Fruit fly (Drosophila melanogaster) whole organism, embryonic: ENCODE measurements around the gene Cand1.

Experiments used
- Antp ChIP-seq: fragments of 200-800 bp; sonication (Bioruptor generic); optimal IDR thresholded peaks from 3 replicates; lab custom pipeline; 2016; ENCODE audit warnings: missing biosample characterization, missing genetic modification characterization
- Atf3 ChIP-seq: fragments of 200-800 bp; sonication (Bioruptor generic); optimal IDR thresholded peaks from 3 replicates; lab custom pipeline; 2016; ENCODE audit warnings: missing biosample characterization, missing genetic modification characterization
- CG10267 ChIP-seq: fragments of 200-800 bp; sonication (Bioruptor generic); optimal IDR thresholded peaks from 2 replicates; lab custom pipeline; 2018; ENCODE audit warnings: missing biosample characterization, mild to moderate bottlenecking, missing genetic modification characterization, moderate library complexity
- CG11695 ChIP-seq: fragments of 200-800 bp; sonication (Bioruptor generic); IDR thresholded peaks from 3 replicates; pipeline ENCODE4 v1.3.6; 2022; ENCODE audit warnings: missing biosample characterization, missing genetic modification characterization
- CG13287 ChIP-seq: fragments of 200-800 bp; sonication (Bioruptor generic); IDR thresholded peaks from 2 replicates; pipeline ENCODE4 v1.3.6; 2022; ENCODE audit warnings: missing biosample characterization, missing genetic modification characterization; ENCODE audit not compliant: partially characterized antibody
- CG13296 ChIP-seq: fragments of 200-800 bp; sonication (Bioruptor generic); optimal IDR thresholded peaks from 3 replicates; lab custom pipeline; 2018; ENCODE audit warnings: missing biosample characterization, mild to moderate bottlenecking, missing genetic modification characterization
- CG16815 ChIP-seq: fragments of 200-800 bp; sonication (Bioruptor generic); optimal IDR thresholded peaks from 3 replicates; lab custom pipeline; 2017; ENCODE audit warnings: missing biosample characterization, mild to moderate bottlenecking, missing genetic modification characterization
- CG1792 ChIP-seq: fragments of 200-800 bp; sonication (Bioruptor generic); optimal IDR thresholded peaks from 2 replicates; lab custom pipeline; 2016; ENCODE audit warnings: missing biosample characterization, missing genetic modification characterization
- CG18262 ChIP-seq: fragments of 200-800 bp; optimal IDR thresholded peaks from 3 replicates; lab custom pipeline; 2019; ENCODE audit warnings: missing biosample characterization, mild to moderate bottlenecking, missing genetic modification characterization, moderate library complexity
- CG2120 ChIP-seq: fragments of 200-800 bp; sonication (Bioruptor generic); optimal IDR thresholded peaks from 3 replicates; lab custom pipeline; 2016; ENCODE audit warnings: missing biosample characterization, missing genetic modification characterization
- CG3065 ChIP-seq: fragments of 200-800 bp; sonication (Bioruptor generic); optimal IDR thresholded peaks from 2 replicates; lab custom pipeline; 2016; ENCODE audit warnings: missing biosample characterization, missing genetic modification characterization
- CG31365 ChIP-seq: fragments of 200-800 bp; sonication (Bioruptor generic); optimal IDR thresholded peaks from 2 replicates; lab custom pipeline; 2018; ENCODE audit warnings: missing biosample characterization, mild to moderate bottlenecking, missing genetic modification characterization
- CG31441 ChIP-seq: fragments of 200-800 bp; sonication (Bioruptor generic); IDR thresholded peaks from 2 replicates; pipeline ENCODE4 v1.3.6; 2022; ENCODE audit warnings: missing biosample characterization, missing genetic modification characterization
- CG3281 ChIP-seq: fragments of 200-800 bp; sonication (Bioruptor generic); optimal IDR thresholded peaks from 3 replicates; lab custom pipeline; 2017; ENCODE audit warnings: missing biosample characterization, mild to moderate bottlenecking, missing genetic modification characterization
- CG34376 ChIP-seq: fragments of 200-800 bp; sonication (Bioruptor generic); optimal IDR thresholded peaks from 2 replicates; lab custom pipeline; 2018; ENCODE audit warnings: missing biosample characterization, mild to moderate bottlenecking, missing genetic modification characterization
- CG3726 ChIP-seq: fragments of 200-800 bp; sonication (Bioruptor generic); IDR thresholded peaks from 3 replicates; pipeline ENCODE4, ENCODE4 v1.3.6; 2022; ENCODE audit warnings: missing biosample characterization, missing genetic modification characterization
- CG3838 ChIP-seq: fragments of 200-800 bp; sonication (Bioruptor generic); optimal IDR thresholded peaks from 3 replicates; lab custom pipeline; 2016; ENCODE audit warnings: missing biosample characterization, missing genetic modification characterization
- CG6854 ChIP-seq: fragments of 200-800 bp; sonication (Bioruptor generic); optimal IDR thresholded peaks from 3 replicates; lab custom pipeline; 2017; ENCODE audit warnings: missing biosample characterization, mild to moderate bottlenecking, missing genetic modification characterization
- CG9876 ChIP-seq: fragments of 200-800 bp; sonication (Bioruptor generic); optimal IDR thresholded peaks from 2 replicates; lab custom pipeline; 2016; ENCODE audit warnings: missing biosample characterization, missing genetic modification characterization
- CoRest ChIP-seq: fragments of 200-800 bp; sonication (Bioruptor generic); optimal IDR thresholded peaks from 3 replicates; lab custom pipeline; 2018; ENCODE audit warnings: missing biosample characterization, mild to moderate bottlenecking, missing genetic modification characterization, moderate library complexity
- E2f2 ChIP-seq: fragments of 200-800 bp; sonication (Bioruptor generic); IDR thresholded peaks from 2 replicates; pipeline ENCODE4 v1.3.6; 2022; ENCODE audit warnings: missing biosample characterization, missing genetic modification characterization
- Ets97D ChIP-seq: fragments of 200-800 bp; sonication (Bioruptor generic); optimal IDR thresholded peaks from 3 replicates; lab custom pipeline; 2016; ENCODE audit warnings: missing biosample characterization, missing genetic modification characterization
- Fer1 ChIP-seq: fragments of 200-800 bp; sonication (Bioruptor generic); optimal IDR thresholded peaks from 2 replicates; lab custom pipeline; 2017; ENCODE audit warnings: missing biosample characterization, mild to moderate bottlenecking, missing genetic modification characterization
- GATAe ChIP-seq: fragments of 200-800 bp; sonication (Bioruptor generic); conservative IDR thresholded peaks from 2 replicates; pipeline ENCODE4 v1.3.6; 2022; ENCODE audit warnings: missing biosample characterization, missing genetic modification characterization
- H15 ChIP-seq: fragments of 200-800 bp; sonication (Bioruptor generic); IDR thresholded peaks from 3 replicates; pipeline ENCODE4 v1.3.6; 2022; ENCODE audit warnings: missing biosample characterization, missing genetic modification characterization
- Hr3 ChIP-seq: fragments of 200-800 bp; sonication (Bioruptor generic); optimal IDR thresholded peaks from 3 replicates; lab custom pipeline; 2016; ENCODE audit warnings: missing biosample characterization, missing genetic modification characterization
- Lim3 ChIP-seq: fragments of 200-800 bp; sonication (Bioruptor generic); IDR thresholded peaks from 2 replicates; pipeline ENCODE4 v1.3.6; 2022; ENCODE audit warnings: missing biosample characterization, missing genetic modification characterization
- Max ChIP-seq: fragments of 200-800 bp; sonication (Bioruptor generic); optimal IDR thresholded peaks from 2 replicates; lab custom pipeline; 2016; ENCODE audit warnings: missing biosample characterization, mild to moderate bottlenecking, missing genetic modification characterization
- Mrtf ChIP-seq: fragments of 200-800 bp; sonication (Bioruptor generic); IDR thresholded peaks from 3 replicates; pipeline ENCODE4 v1.3.6; 2022; ENCODE audit warnings: missing biosample characterization, missing genetic modification characterization
- NC2β ChIP-seq: fragments of 200-800 bp; sonication (Bioruptor generic); optimal IDR thresholded peaks from 2 replicates; lab custom pipeline; 2016; ENCODE audit warnings: missing biosample characterization, missing genetic modification characterization
- Rfx ChIP-seq: fragments of 200-800 bp; sonication (Bioruptor generic); IDR thresholded peaks from 2 replicates; pipeline ENCODE4 v1.3.6; 2022; ENCODE audit warnings: missing biosample characterization, missing genetic modification characterization
- Sin3A ChIP-seq: fragments of >200 bp; optimal IDR thresholded peaks from 2 replicates; lab custom pipeline; 2018
- Tbp ChIP-seq: fragments of >200 bp; optimal IDR thresholded peaks from 2 replicates; lab custom pipeline; 2018; ENCODE audit warnings: missing biosample characterization, missing genetic modification characterization
- Xrp1 ChIP-seq: fragments of 200-800 bp; sonication (Bioruptor generic); IDR thresholded peaks from 2 replicates; pipeline ENCODE4 v1.3.6; 2022; ENCODE audit warnings: missing biosample characterization, missing genetic modification characterization
- ac ChIP-seq: fragments of 200-800 bp; sonication (Bioruptor generic); optimal IDR thresholded peaks from 3 replicates; lab custom pipeline; 2017; ENCODE audit warnings: missing biosample characterization, mild to moderate bottlenecking, missing genetic modification characterization
- al ChIP-seq: fragments of 200-800 bp; sonication (Bioruptor generic); IDR thresholded peaks from 2 replicates; pipeline ENCODE4 v1.3.6; 2022; ENCODE audit warnings: missing biosample characterization, missing genetic modification characterization
- amos ChIP-seq: fragments of 200-800 bp; sonication (Bioruptor generic); IDR thresholded peaks from 2 replicates; pipeline ENCODE4 v1.3.6; 2022; ENCODE audit warnings: missing biosample characterization, missing genetic modification characterization; ENCODE audit not compliant: partially characterized antibody
- bbx ChIP-seq: fragments of 200-800 bp; sonication (Bioruptor generic); IDR thresholded peaks from 2 replicates; pipeline ENCODE4 v1.3.6; 2022; ENCODE audit warnings: missing biosample characterization, missing genetic modification characterization; ENCODE audit not compliant: partially characterized antibody
- chinmo ChIP-seq: fragments of 200-800 bp; sonication (Bioruptor generic); IDR thresholded peaks from 4 replicates; pipeline ENCODE4 v1.3.6; 2022; ENCODE audit warnings: missing biosample characterization, missing genetic modification characterization; ENCODE audit not compliant: partially characterized antibody
- crc ChIP-seq: fragments of 200-800 bp; sonication (Bioruptor generic); optimal IDR thresholded peaks from 2 replicates; lab custom pipeline; 2016; ENCODE audit warnings: missing biosample characterization, missing genetic modification characterization
- crp ChIP-seq, 2 experiments: fragments of 200-800 bp; sonication (Bioruptor generic); optimal IDR thresholded peaks; 2 replicates in 1 of 2; 3 replicates in 1 of 2; lab custom pipeline; 2017; ENCODE audit warnings: missing biosample characterization in 2 of 2, missing genetic modification characterization in 2 of 2, mild to moderate bottlenecking in 1 of 2, moderate library complexity in 1 of 2
- emc ChIP-seq: fragments of 200-800 bp; sonication (Bioruptor generic); optimal IDR thresholded peaks from 2 replicates; lab custom pipeline; 2016; ENCODE audit warnings: missing biosample characterization, missing genetic modification characterization
- gt ChIP-seq: fragments of 200-800 bp; sonication (Bioruptor generic); IDR thresholded peaks from 2 replicates; pipeline ENCODE4 v1.3.6; 2022; ENCODE audit warnings: missing biosample characterization, missing genetic modification characterization
- pum ChIP-seq: fragments of 200-800 bp; sonication (Bioruptor generic); optimal IDR thresholded peaks from 2 replicates; lab custom pipeline; 2016; ENCODE audit warnings: missing biosample characterization, missing genetic modification characterization
- shn ChIP-seq: fragments of 200-800 bp; sonication (Bioruptor generic); optimal IDR thresholded peaks from 3 replicates; lab custom pipeline; 2016; ENCODE audit warnings: missing biosample characterization, missing genetic modification characterization
- so ChIP-seq: fragments of 200-800 bp; sonication (Bioruptor generic); IDR thresholded peaks from 3 replicates; pipeline ENCODE4 v1.3.6; 2022; ENCODE audit warnings: missing biosample characterization, missing genetic modification characterization
- tgo ChIP-seq: fragments of 200-800 bp; sonication (Bioruptor generic); IDR thresholded peaks from 3 replicates; pipeline ENCODE4 v1.3.6; 2022; ENCODE audit warnings: missing biosample characterization, missing genetic modification characterization
- tll ChIP-seq, 2 experiments: fragments of 200-800 bp in 1 of 2; fragments of >200 bp in 1 of 2; sonication (Bioruptor generic) in 1 of 2; optimal IDR thresholded peaks; 2 replicates each; lab custom pipeline; 2017 to 2019; ENCODE audit warnings: missing biosample characterization in 2 of 2, missing genetic modification characterization in 2 of 2, mild to moderate bottlenecking in 1 of 2, moderate library complexity in 1 of 2
- trem ChIP-seq: fragments of 200-800 bp; optimal IDR thresholded peaks from 3 replicates; lab custom pipeline; 2019; ENCODE audit warnings: missing biosample characterization, mild to moderate bottlenecking, missing genetic modification characterization, moderate library complexity
- twi ChIP-seq: fragments of 200-800 bp; optimal IDR thresholded peaks from 2 replicates; lab custom pipeline; 2019; ENCODE audit warnings: missing biosample characterization, mild to moderate bottlenecking, missing genetic modification characterization, moderate library complexity
- vvl ChIP-seq: fragments of 200-800 bp; sonication (Bioruptor generic); IDR thresholded peaks from 2 replicates; pipeline ENCODE4 v1.3.6; 2022; ENCODE audit warnings: missing biosample characterization, missing genetic modification characterization
- wek ChIP-seq: fragments of 200-800 bp; sonication (Bioruptor generic); optimal IDR thresholded peaks from 3 replicates; lab custom pipeline; 2018; ENCODE audit warnings: missing biosample characterization, mild to moderate bottlenecking, missing genetic modification characterization, moderate library complexity
- yki ChIP-seq: fragments of >200 bp; optimal IDR thresholded peaks from 3 replicates; lab custom pipeline; 2018

Cand1 gene

dm6 chr2L:10342471-10342870, 20.0 kb downstream of the Cand1 start, which contains the start of gene Sps2 (continued):
- TF ChIP-seq bbx (GFP tag; lab: Robert Waterston, UW) (peak; percentile 78), shn (GFP tag; lab: Kevin White, UChicago) (no peak), Atf3 (no peak), emc (GFP tag; lab: Kevin White, UChicago) (no peak), gt (GFP tag; lab: Robert Waterston, UW) (no peak), CG11695 (GFP tag; lab: Robert Waterston, UW) (no peak), CG3065 (GFP tag; lab: Kevin White, UChicago) (no peak), GATAe (GFP tag; lab: Robert Waterston, UW) (peak; percentile 27; the same call in 1 of the 2 replicates), tll (GFP tag; optimal IDR thresholded peaks at IDR 0.05; lab: Kevin White, UChicago) (peak in 1 of 2 experiments; percentile 44), NC2β (GFP tag; lab: Kevin White, UChicago) (no peak), so (GFP tag; lab: Robert Waterston, UW) (no peak), Antp (GFP tag; lab: Kevin White, UChicago) (no peak), Fer1 (no peak), CG3838 (GFP tag; lab: Kevin White, UChicago) (no peak), Rfx (GFP tag; lab: Robert Waterston, UW) (no peak), Max (GFP tag; lab: Kevin White, UChicago) (peak; percentile 3), yki (lab: Kevin White, UChicago) (no peak), CG3726 (GFP tag; lab: Robert Waterston, UW) (no peak), tgo (GFP tag; lab: Robert Waterston, UW) (no peak), Ets97D (GFP tag; lab: Kevin White, UChicago) (no peak), twi (tag; lab: Kevin White, UChicago) (no peak), CG16815 (no peak), CoRest (tag; lab: Kevin White, UChicago) (no peak), al (no peak), Xrp1 (no peak), Lim3 (GFP tag; lab: Robert Waterston, UW) (no peak), CG9876 (no peak), CG31441 (0 out of 2 replicates have a peak, but pooled peaks have one; percentile 9), Sin3A (lab: Kevin White, UChicago) (no peak), CG2120 (GFP tag; lab: Kevin White, UChicago) (peak; percentile 18), CG34376 (GFP tag; lab: Kevin White, UChicago) (peak; percentile 52), wek (GFP tag; lab: Kevin White, UChicago) (peak; percentile 4), Tbp (no peak), CG18262 (no peak), CG13287 (GFP tag; lab: Robert Waterston, UW) (peak; percentile 85), CG31365 (tag; lab: Kevin White, UChicago) (no peak), trem (tag; lab: Kevin White, UChicago) (peak; percentile 27), chinmo (GFP tag; lab: Robert Waterston, UW) (no peak), crc (GFP tag; lab: Kevin White, UChicago) (no peak), CG13296 (GFP tag; lab: Kevin White, UChicago) (peak; percentile 18), CG10267 (tag; lab: Kevin White, UChicago) (peak; percentile 19), amos (GFP tag; lab: Robert Waterston, UW) (peak; percentile 80; the same call in 1 of the 2 replicates), ac (GFP tag; lab: Kevin White, UChicago) (no peak), Hr3 (GFP tag; lab: Kevin White, UChicago) (no peak), vvl (GFP tag; lab: Robert Waterston, UW) (peak; percentile 35), E2f2 (GFP tag; lab: Robert Waterston, UW) (peak; percentile 46; the same call in 1 of the 2 replicates), CG6854 (GFP tag; lab: Kevin White, UChicago) (no peak), pum (GFP tag; lab: Kevin White, UChicago) (no peak), CG3281 (GFP tag; lab: Kevin White, UChicago) (no peak), Mrtf (GFP tag; lab: Robert Waterston, UW) (no peak), crp (GFP tag; optimal IDR thresholded peaks at IDR 0.05; lab: Kevin White, UChicago) (peak; percentile 82 to 96), H15 (no peak), CG1792 (GFP tag; lab: Kevin White, UChicago) (no peak)
